Worm (Caenorhabditis elegans): Measurements from ENCODE around the gene cutl-23.

The cutl-23 gene

DNA sequence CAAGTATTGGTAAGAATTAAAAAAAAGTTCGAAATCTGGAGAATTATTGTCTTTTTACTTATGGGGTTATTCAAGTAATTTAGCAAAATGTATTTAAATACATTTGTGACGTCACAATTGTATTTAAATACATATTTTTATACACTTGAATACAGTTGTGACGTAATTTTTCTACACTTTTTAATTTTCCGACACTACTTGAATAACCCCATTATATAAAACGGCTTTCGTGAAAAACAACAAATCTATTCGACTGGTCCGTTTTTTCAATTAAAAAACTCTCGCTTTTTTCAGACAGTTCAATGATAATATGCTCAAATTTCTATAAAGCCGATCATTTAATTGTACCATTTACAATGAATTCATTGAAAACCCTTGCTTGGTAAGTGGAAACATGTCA, 19.5 kb upstream of the cutl-23 start:
- no peak for TF ChIP-seq fos-1 (tag; optimal IDR thresholded peaks at IDR 0.05)

- TF ChIP-seq pqm-1 (tag; optimal IDR thresholded peaks at IDR 0.05), result no peak
- TF ChIP-seq egl-5 (tag; optimal IDR thresholded peaks at IDR 0.05), result no peak
- TF ChIP-seq nhr-23 (tag; optimal IDR thresholded peaks at IDR 0.05), result no peak
- peak; percentile 29 for TF ChIP-seq lin-39 (tag; optimal IDR thresholded peaks at IDR 0.05)
- peak; percentile 65 for TF ChIP-seq fkh-10 (GFP tag; optimal IDR thresholded peaks at IDR 0.05)
- no peak for TF ChIP-seq nhr-76 (tag; optimal IDR thresholded peaks at IDR 0.05)
- TF ChIP-seq mdl-1 (tag; optimal IDR thresholded peaks at IDR 0.05), result no peak
- no peak for TF ChIP-seq nhr-25 (tag; optimal IDR thresholded peaks at IDR 0.05)
- TF ChIP-seq ztf-11 (tag; optimal IDR thresholded peaks at IDR 0.05), result no peak
- peak; percentile 25 for TF ChIP-seq ceh-82 (tag; optimal IDR thresholded peaks at IDR 0.05)
- TF ChIP-seq nhr-43 (tag; optimal IDR thresholded peaks at IDR 0.05; ENCODE audit: poor library complexity, severe bottlenecking), result no peak
- no peak for TF ChIP-seq ZK546.5 (tag; optimal IDR thresholded peaks at IDR 0.05)
- no peak for TF ChIP-seq ceh-16 (tag; optimal IDR thresholded peaks at IDR 0.05)
- TF ChIP-seq lsy-12 (tag; optimal IDR thresholded peaks at IDR 0.05), result no peak
- no peak for TF ChIP-seq jun-1 (tag; optimal IDR thresholded peaks at IDR 0.05)
- TF ChIP-seq fkh-2 (tag; optimal IDR thresholded peaks at IDR 0.05), result no peak
- no peak for TF ChIP-seq sea-2 (GFP tag; optimal IDR thresholded peaks at IDR 0.05)
- TF ChIP-seq ceh-28 (tag; optimal IDR thresholded peaks at IDR 0.05), result peak; percentile 70
- peak; percentile 21 for TF ChIP-seq ama-1 (optimal IDR thresholded peaks at IDR 0.05)
- TF ChIP-seq pha-4 (tag; optimal IDR thresholded peaks at IDR 0.05), result no peak
- TF ChIP-seq elt-1 (tag; optimal IDR thresholded peaks at IDR 0.05), result no peak
- peak; percentile 80 for TF ChIP-seq nfya-1 (tag; optimal IDR thresholded peaks at IDR 0.05; ENCODE audit: insufficient read depth)
- TF ChIP-seq ztf-4 (tag; optimal IDR thresholded peaks at IDR 0.05), result no peak
- TF ChIP-seq hmg-11 (tag; optimal IDR thresholded peaks at IDR 0.05), result peak; percentile 21
- no peak for TF ChIP-seq mml-1 (tag; optimal IDR thresholded peaks at IDR 0.05)
- no peak for TF ChIP-seq nhr-67 (tag; optimal IDR thresholded peaks at IDR 0.05)
- TF ChIP-seq eor-1 (tag; optimal IDR thresholded peaks at IDR 0.05), result no peak
- no peak for TF ChIP-seq nhr-237 (tag; optimal IDR thresholded peaks at IDR 0.05)
Measured at ce11 chrIII:5755204-5755603, 14.8 kb upstream of the cutl-23 start, which contains the start of gene ida-1. ida-1 (plus strand) TSS chrIII:5755539.

- TF ChIP-seq nfya-1 (tag; optimal IDR thresholded peaks at IDR 0.05; ENCODE audit: insufficient read depth), result peak; percentile 48
- peak; percentile 2 for TF ChIP-seq fkh-10 (GFP tag; optimal IDR thresholded peaks at IDR 0.05)
- TF ChIP-seq R02D3.7 (tag; optimal IDR thresholded peaks at IDR 0.05), result no peak
Measured at ce11 chrIII:5757492-5758045, 12.4 kb upstream of the cutl-23 start.

DNA sequence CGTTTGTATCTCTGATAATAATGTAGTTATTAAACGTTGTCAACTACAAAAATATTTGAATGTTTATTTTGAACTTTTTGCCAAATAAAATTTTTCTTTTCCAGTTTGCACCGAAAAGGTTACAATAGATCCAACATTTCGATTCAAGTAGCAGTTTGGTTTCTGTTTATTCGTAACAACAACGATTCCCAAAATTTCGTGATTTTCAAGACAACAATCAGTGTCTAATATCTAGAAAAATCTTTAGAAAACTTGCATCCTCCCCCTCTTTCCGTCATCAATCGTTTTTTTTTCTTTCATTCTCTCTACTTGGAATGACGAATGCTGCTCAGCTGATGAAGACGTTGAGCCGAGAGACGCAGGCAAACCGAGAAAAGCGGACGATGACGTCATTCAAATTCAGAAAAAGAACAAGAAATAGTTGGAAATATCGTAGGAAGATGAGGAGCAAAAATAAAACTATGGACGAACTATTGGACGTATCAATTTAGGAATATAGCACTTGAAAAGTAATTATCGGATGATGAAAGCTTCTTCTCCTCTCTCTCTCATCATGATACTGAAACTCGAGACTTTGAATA, 11.4 kb upstream of the cutl-23 start:
- TF ChIP-seq unc-62 (GFP tag; optimal IDR thresholded peaks at IDR 0.05) (peak; percentile 37), elt-1 (tag; optimal IDR thresholded peaks at IDR 0.05) (peak; percentile 33), nfya-1 (tag; optimal IDR thresholded peaks at IDR 0.05; ENCODE audit: insufficient read depth) (peak; percentile 82), nhr-11 (tag; optimal IDR thresholded peaks at IDR 0.05) (peak; percentile 71), R02D3.7 (tag; optimal IDR thresholded peaks at IDR 0.05) (no peak), nhr-23 (tag; optimal IDR thresholded peaks at IDR 0.05) (no peak), ceh-82 (tag; optimal IDR thresholded peaks at IDR 0.05) (no peak), fkh-2 (tag; optimal IDR thresholded peaks at IDR 0.05) (no peak), fkh-10 (GFP tag; optimal IDR thresholded peaks at IDR 0.05) (peak; percentile 96), fos-1 (tag; optimal IDR thresholded peaks at IDR 0.05) (no peak), lin-15B (tag; optimal IDR thresholded peaks at IDR 0.05) (peak; percentile 19), ama-1 (optimal IDR thresholded peaks at IDR 0.05) (peak; percentile 71), skn-1 (tag; optimal IDR thresholded peaks at IDR 0.05) (peak; percentile 55), pqm-1 (tag; optimal IDR thresholded peaks at IDR 0.05) (no peak), ceh-28 (tag; optimal IDR thresholded peaks at IDR 0.05) (peak; percentile 19), jun-1 (tag; optimal IDR thresholded peaks at IDR 0.05) (no peak), lin-39 (tag; optimal IDR thresholded peaks at IDR 0.05) (peak; percentile 82), ztf-11 (tag; optimal IDR thresholded peaks at IDR 0.05) (no peak)

DNA sequence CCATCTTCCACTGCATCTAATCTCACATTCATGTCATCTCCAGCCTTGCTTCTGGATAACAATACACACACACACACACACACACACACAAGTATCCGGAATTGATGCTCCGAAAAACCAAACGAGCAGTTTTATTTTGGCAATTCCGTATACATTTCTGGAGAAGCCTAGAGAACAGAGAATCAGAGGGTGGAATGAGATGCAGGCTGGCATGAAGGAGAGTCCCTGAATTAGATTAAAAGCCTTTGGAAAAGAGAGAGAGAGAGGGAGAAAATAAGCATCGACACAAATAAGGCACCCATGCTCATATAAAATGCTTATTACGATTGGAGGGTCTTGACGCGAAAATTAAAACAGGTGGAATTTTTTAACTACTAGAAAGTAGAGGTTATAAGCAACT, 9.3 kb upstream of the cutl-23 start:
- no peak for TF ChIP-seq ztf-4 (tag; optimal IDR thresholded peaks at IDR 0.05)
- TF ChIP-seq egl-5 (tag; optimal IDR thresholded peaks at IDR 0.05), result peak; percentile 10
- TF ChIP-seq ceh-82 (tag; optimal IDR thresholded peaks at IDR 0.05), result no peak
- TF ChIP-seq nfya-1 (tag; optimal IDR thresholded peaks at IDR 0.05; ENCODE audit: insufficient read depth), result peak; percentile 7

Data from whole organism, L3 larva.